Fruit fly (Drosophila melanogaster) whole organism, embryonic: ENCODE results near the gene shakB.

ENCODE experiments used
- CG12219 ChIP-seq: fragments of 200-800 bp; sonication (Bioruptor generic); optimal IDR thresholded peaks from 3 replicates; lab custom pipeline; 2018; ENCODE audit warnings: missing biosample characterization, mild to moderate bottlenecking, missing genetic modification characterization
- CG18599 ChIP-seq: fragments of 200-800 bp; sonication (Bioruptor generic); optimal IDR thresholded peaks from 3 replicates; lab custom pipeline; 2017; ENCODE audit warnings: missing biosample characterization, missing genetic modification characterization, mild to moderate bottlenecking, moderate library complexity, missing genetic modification reagents
- CG9437 ChIP-seq: fragments of 200-800 bp; sonication (Bioruptor generic); optimal IDR thresholded peaks from 2 replicates; lab custom pipeline; 2018; ENCODE audit warnings: missing biosample characterization, mild to moderate bottlenecking, missing genetic modification characterization
- Opbp ChIP-seq: fragments of 200-800 bp; sonication (Bioruptor generic); IDR thresholded peaks from 3 replicates; pipeline ENCODE4 v1.3.6; 2022; ENCODE audit warnings: missing biosample characterization, missing genetic modification characterization; ENCODE audit not compliant: partially characterized antibody
- Sry-β ChIP-seq: fragments of 200-800 bp; sonication (Bioruptor generic); optimal IDR thresholded peaks from 2 replicates; lab custom pipeline; 2018; ENCODE audit warnings: missing biosample characterization, mild to moderate bottlenecking, missing genetic modification characterization, moderate library complexity
- dmrt11E ChIP-seq: fragments of 200-800 bp; sonication (Bioruptor generic); optimal IDR thresholded peaks from 3 replicates; lab custom pipeline; 2018; ENCODE audit warnings: missing biosample characterization, mild to moderate bottlenecking, missing genetic modification characterization, moderate library complexity
- en ChIP-seq: fragments of 200-800 bp; sonication (Bioruptor generic); optimal IDR thresholded peaks from 2 replicates; lab custom pipeline; 2016; ENCODE audit warnings: missing biosample characterization, missing genetic modification characterization
- gcm ChIP-seq: fragments of 200-800 bp; sonication (Bioruptor generic); optimal IDR thresholded peaks from 2 replicates; lab custom pipeline; 2019; ENCODE audit warnings: missing biosample characterization, mild to moderate bottlenecking, missing genetic modification characterization, moderate library complexity
- jigr1 ChIP-seq: fragments of 200-800 bp; sonication (Bioruptor generic); IDR thresholded peaks from 3 replicates; pipeline ENCODE4 v1.3.6; 2022; ENCODE audit warnings: missing biosample characterization, missing genetic modification characterization
- so ChIP-seq: fragments of 200-800 bp; sonication (Bioruptor generic); IDR thresholded peaks from 3 replicates; pipeline ENCODE4 v1.3.6; 2022; ENCODE audit warnings: missing biosample characterization, missing genetic modification characterization
- vfl ChIP-seq: fragments of 200-800 bp; sonication (Bioruptor generic); optimal IDR thresholded peaks from 2 replicates; lab custom pipeline; 2016; ENCODE audit warnings: missing biosample characterization, missing genetic modification characterization

DNA sequence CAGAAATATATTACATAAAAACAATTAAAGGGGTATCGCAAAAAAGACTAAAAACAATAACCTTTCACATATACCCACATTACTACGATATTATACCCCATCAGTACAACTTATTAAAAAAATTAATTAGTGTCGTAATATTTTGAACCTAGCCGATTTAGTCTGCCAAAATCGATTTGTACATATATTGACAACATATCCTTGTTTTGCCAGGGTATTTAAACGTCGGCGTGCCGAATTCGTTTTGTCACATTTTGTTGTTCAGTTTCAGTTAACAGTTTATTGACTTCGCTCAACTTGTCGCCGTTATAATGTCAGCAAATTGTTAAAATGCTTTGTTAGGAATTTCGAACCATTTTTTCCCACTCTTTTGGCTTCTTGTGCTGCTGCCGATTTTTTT lies 21.4 kb upstream of the shakB start:
- no peak for TF ChIP-seq en (GFP tag; lab: Kevin White, UChicago)
- TF ChIP-seq vfl: no peak
- TF ChIP-seq Opbp: no peak
- TF ChIP-seq CG12219 (GFP tag; lab: Kevin White, UChicago): no peak
- TF ChIP-seq gcm: no peak
- TF ChIP-seq dmrt11E (tag; lab: Kevin White, UChicago): no peak
- TF ChIP-seq jigr1: no peak
- no peak for TF ChIP-seq CG9437 (GFP tag; lab: Kevin White, UChicago)
- TF ChIP-seq CG18599 (GFP tag; lab: Kevin White, UChicago): no peak
- no peak for TF ChIP-seq so
- TF ChIP-seq Sry-β: no peak
